Fruit fly (Drosophila melanogaster) whole organism, wandering third instar larva: Measurements from ENCODE around the gene spi.

Source experiments
- Dif ChIP-seq: fragments of 200-275, 200-300 bp; sonication (Bioruptor generic); optimal IDR thresholded peaks from 2 replicates; lab custom pipeline; 2018; ENCODE audit warnings: missing biosample characterization, missing genetic modification characterization; ENCODE audit not compliant: partially characterized antibody
- GATAd ChIP-seq: sonication (Bioruptor generic); optimal IDR thresholded peaks from 2 replicates; lab custom pipeline; 2016; ENCODE audit warnings: missing biosample characterization, missing genetic modification characterization
- Hr83 ChIP-seq: fragments of 200-300 bp; sonication (Bioruptor generic); optimal IDR thresholded peaks from 2 replicates; lab custom pipeline; 2016; ENCODE audit warnings: missing biosample characterization, mild to moderate bottlenecking, missing genetic modification characterization, moderate library complexity; ENCODE audit not compliant: poor library complexity, severe bottlenecking
- N ChIP-seq: fragments of >200 bp; optimal IDR thresholded peaks from 2 replicates; lab custom pipeline; 2018; ENCODE audit warnings: missing biosample characterization, missing external identifiers, missing genetic modification characterization
- OdsH ChIP-seq: fragments of 200-800 bp; sonication (Bioruptor generic); optimal IDR thresholded peaks from 2 replicates; lab custom pipeline; 2016; ENCODE audit warnings: missing biosample characterization, mild to moderate bottlenecking, missing genetic modification characterization
- Sp1 ChIP-seq: fragments of 200-800 bp; sonication (Bioruptor generic); optimal IDR thresholded peaks from 3 replicates; lab custom pipeline; 2019; ENCODE audit warnings: missing biosample characterization, mild to moderate bottlenecking, missing genetic modification characterization, moderate library complexity
- br ChIP-seq: fragments of 200-800 bp; sonication (Bioruptor generic); optimal IDR thresholded peaks from 2 replicates; lab custom pipeline; 2016; ENCODE audit warnings: missing biosample characterization, missing genetic modification characterization
- brk ChIP-seq: fragments of 200-800 bp; sonication (Bioruptor generic); optimal IDR thresholded peaks from 2 replicates; lab custom pipeline; 2016; ENCODE audit warnings: missing biosample characterization, mild to moderate bottlenecking, missing genetic modification characterization
- psq ChIP-seq: fragments of 200-800 bp; sonication (Bioruptor generic); optimal IDR thresholded peaks from 3 replicates; lab custom pipeline; 2017; ENCODE audit warnings: missing biosample characterization, mild to moderate bottlenecking, missing genetic modification characterization, moderate library complexity
- tai ChIP-seq: sonication (Bioruptor generic); optimal IDR thresholded peaks from 2 replicates; lab custom pipeline; 2016; ENCODE audit warnings: missing biosample characterization, missing genetic modification characterization
- usp ChIP-seq: fragments of >200 bp; optimal IDR thresholded peaks from 2 replicates; lab custom pipeline; 2017; ENCODE audit warnings: missing biosample characterization, missing genetic modification characterization
- woc ChIP-seq: sonication (Bioruptor generic); optimal IDR thresholded peaks from 2 replicates; lab custom pipeline; 2016; ENCODE audit warnings: missing biosample characterization, mild to moderate bottlenecking, missing genetic modification characterization

DNA sequence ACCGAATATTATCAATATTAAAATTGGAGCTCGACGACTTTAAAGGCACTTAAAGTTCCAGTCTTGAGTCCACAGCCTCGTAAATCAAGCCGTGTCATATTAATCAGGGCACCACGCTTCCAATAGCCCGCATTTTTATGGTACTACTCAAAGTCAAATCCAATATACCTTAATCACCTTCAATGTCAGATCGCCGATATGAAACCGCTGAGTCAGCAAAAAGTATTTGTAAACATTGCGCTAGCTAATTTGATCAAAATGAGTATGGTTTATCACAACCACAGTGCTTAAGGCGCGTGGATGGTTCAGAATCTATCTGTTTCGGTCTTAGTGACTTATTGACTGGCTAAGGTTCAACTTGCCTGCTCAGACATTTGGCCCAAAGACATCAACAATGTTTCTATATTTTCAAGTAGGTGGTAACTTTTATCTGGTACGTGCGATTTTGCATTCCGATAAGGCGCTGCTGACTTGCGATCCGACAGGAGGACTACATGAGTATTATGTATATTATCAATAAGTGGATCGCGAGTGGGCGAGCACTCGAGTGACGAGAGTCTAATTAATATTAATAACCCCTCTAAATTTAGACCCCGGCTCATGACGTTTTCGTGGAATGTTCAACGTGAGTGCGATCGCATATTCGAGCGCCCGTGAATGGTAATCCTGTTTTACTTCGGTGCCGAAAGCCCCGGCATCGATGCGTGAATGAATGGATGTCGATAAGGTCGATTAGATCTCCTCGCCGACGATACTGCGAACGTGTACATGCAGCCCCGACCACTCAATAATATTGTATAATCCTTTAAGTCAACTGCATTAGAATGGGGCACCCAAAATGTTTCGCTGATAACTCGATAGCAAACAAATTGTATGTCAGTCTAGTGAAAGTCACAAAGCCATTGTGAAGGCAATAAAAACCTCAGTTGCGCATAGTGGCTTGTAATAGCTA is 13.8 kb downstream of the spi start, which contains the start of gene CG13078:
- TF ChIP-seq tai (GFP tag; lab: Kevin White, UChicago) (no peak), N (GFP tag; lab: Kevin White, UChicago) (no peak), woc (GFP tag; lab: Kevin White, UChicago) (no peak), br (GFP tag; lab: Kevin White, UChicago) (no peak), brk (no peak), OdsH (no peak), Sp1 (GFP tag; lab: Kevin White, UChicago) (no peak), GATAd (GFP tag; lab: Kevin White, UChicago) (no peak), Dif (GFP tag; lab: Kevin White, UChicago) (no peak), psq (GFP tag; lab: Kevin White, UChicago) (no peak), Hr83 (no peak), usp (GFP tag; lab: Kevin White, UChicago) (no peak)
